Fruit fly (Drosophila melanogaster): Measurements from ENCODE around the gene CG4619.

The CG4619 gene

dm6 chr2L:9897296-9897695 lies 41.4 kb upstream of the CG4619 start, which contains the start of gene RpS2:
Gene RpS2 (minus strand): TSS chr2L:9897552.
- TF ChIP-seq fru (GFP tag; optimal IDR thresholded peaks at IDR 0.05) (peak; percentile 32), brk (GFP tag; optimal IDR thresholded peaks at IDR 0.05) (peak; percentile 83), pan (optimal IDR thresholded peaks at IDR 0.05) (no peak), h (GFP tag; optimal IDR thresholded peaks at IDR 0.05) (peak; percentile 48), OdsH (GFP tag; optimal IDR thresholded peaks at IDR 0.05) (peak; percentile 41), sv (GFP tag; optimal IDR thresholded peaks at IDR 0.05) (peak; percentile 19), Dif (GFP tag; optimal IDR thresholded peaks at IDR 0.05; ENCODE audit: partially characterized antibody) (no peak), foxo (GFP tag; optimal IDR thresholded peaks at IDR 0.05) (peak in 1 of 2 experiments; percentile 40), Rel (GFP tag; optimal IDR thresholded peaks at IDR 0.05) (no peak), Rel (tag; optimal IDR thresholded peaks at IDR 0.05) (peak; percentile 2), rgr (GFP tag; optimal IDR thresholded peaks at IDR 0.05) (peak; percentile 69), Hr83 (GFP tag; optimal IDR thresholded peaks at IDR 0.05; ENCODE audit: poor library complexity, severe bottlenecking) (peak; percentile 71), ey (GFP tag; optimal IDR thresholded peaks at IDR 0.05) (peak; percentile 9), Dfd (GFP tag; optimal IDR thresholded peaks at IDR 0.05) (no peak), dl (GFP tag; optimal IDR thresholded peaks at IDR 0.05; ENCODE audit: insufficient read depth in 1 of 2, partially characterized antibody in 2 of 2) (no peak), GATAd (GFP tag; optimal IDR thresholded peaks at IDR 0.05) (no peak), Sp1 (GFP tag; optimal IDR thresholded peaks at IDR 0.05) (peak; percentile 62), sage (GFP tag; optimal IDR thresholded peaks at IDR 0.05) (no peak), CG9705 (GFP tag; optimal IDR thresholded peaks at IDR 0.05) (peak; percentile 25), Jra (GFP tag; optimal IDR thresholded peaks at IDR 0.05) (peak; percentile 47), Mio (GFP tag; optimal IDR thresholded peaks at IDR 0.05) (peak; percentile 8), HLH106 (tag; optimal IDR thresholded peaks at IDR 0.05) (no peak), Abd-B (GFP tag; optimal IDR thresholded peaks at IDR 0.05) (no peak), CG32264 (GFP tag; optimal IDR thresholded peaks at IDR 0.05) (no peak), Hnf4 (GFP tag; optimal IDR thresholded peaks at IDR 0.05) (peak; percentile 79), br (GFP tag; optimal IDR thresholded peaks at IDR 0.05) (peak; percentile 51), CrebA (GFP tag; optimal IDR thresholded peaks at IDR 0.05; ENCODE audit: borderline replicate concordance) (no peak), Vsx2 (GFP tag; optimal IDR thresholded peaks at IDR 0.05; ENCODE audit: partially characterized antibody) (no peak), woc (GFP tag; optimal IDR thresholded peaks at IDR 0.05) (no peak), N (GFP tag; optimal IDR thresholded peaks at IDR 0.05) (no peak), Myc (optimal IDR thresholded peaks at IDR 0.05) (peak; percentile 53), jim (GFP tag; optimal IDR thresholded peaks at IDR 0.05) (no peak), usp (GFP tag; optimal IDR thresholded peaks at IDR 0.05) (no peak), Hr78 (GFP tag; optimal IDR thresholded peaks at IDR 0.05) (no peak), lola (GFP tag; optimal IDR thresholded peaks at IDR 0.05) (no peak), dmrt93B (GFP tag; optimal IDR thresholded peaks at IDR 0.05) (no peak), dsf (GFP tag; optimal IDR thresholded peaks at IDR 0.05; ENCODE audit: borderline replicate concordance) (peak; percentile 47), tai (GFP tag; optimal IDR thresholded peaks at IDR 0.05) (no peak), psq (GFP tag; optimal IDR thresholded peaks at IDR 0.05) (no peak)

dm6 chr2L:9903028-9903427 lies 35.6 kb upstream of the CG4619 start, which contains the start of gene Muc30E:
Gene Muc30E (minus strand): TSS chr2L:9903128.
- no peak for TF ChIP-seq CrebA (GFP tag; optimal IDR thresholded peaks at IDR 0.05; ENCODE audit: borderline replicate concordance)
- no peak for TF ChIP-seq dmrt93B (GFP tag; optimal IDR thresholded peaks at IDR 0.05)
- TF ChIP-seq jim (GFP tag; optimal IDR thresholded peaks at IDR 0.05) = no peak
- no peak for TF ChIP-seq usp (GFP tag; optimal IDR thresholded peaks at IDR 0.05)
- no peak for TF ChIP-seq Hr78 (GFP tag; optimal IDR thresholded peaks at IDR 0.05)
- TF ChIP-seq Dfd (GFP tag; optimal IDR thresholded peaks at IDR 0.05) = no peak
- no peak for TF ChIP-seq ey (GFP tag; optimal IDR thresholded peaks at IDR 0.05)
- TF ChIP-seq OdsH (GFP tag; optimal IDR thresholded peaks at IDR 0.05) = no peak
- TF ChIP-seq dl (GFP tag; optimal IDR thresholded peaks at IDR 0.05; ENCODE audit: insufficient read depth in 1 of 2, partially characterized antibody in 2 of 2) = no peak
- no peak for TF ChIP-seq Vsx2 (GFP tag; optimal IDR thresholded peaks at IDR 0.05; ENCODE audit: partially characterized antibody)
- TF ChIP-seq sv (GFP tag; optimal IDR thresholded peaks at IDR 0.05) = no peak
- no peak for TF ChIP-seq Hr83 (GFP tag; optimal IDR thresholded peaks at IDR 0.05; ENCODE audit: poor library complexity, severe bottlenecking)
- TF ChIP-seq psq (GFP tag; optimal IDR thresholded peaks at IDR 0.05) = no peak
- no peak for TF ChIP-seq GATAd (GFP tag; optimal IDR thresholded peaks at IDR 0.05)
- TF ChIP-seq brk (GFP tag; optimal IDR thresholded peaks at IDR 0.05) = no peak
- TF ChIP-seq fru (GFP tag; optimal IDR thresholded peaks at IDR 0.05) = no peak
- TF ChIP-seq woc (GFP tag; optimal IDR thresholded peaks at IDR 0.05) = no peak
- no peak for TF ChIP-seq CG9705 (GFP tag; optimal IDR thresholded peaks at IDR 0.05)

Data from whole organism, wandering third instar larva.